Worm (Caenorhabditis elegans) whole organism, late embryonic: ENCODE results near the gene snpc-1.3.

ENCODE experiments used
- C38D4.7 ChIP-seq: fragments of 200-800 bp; sonication (Bioruptor generic); optimal IDR thresholded peaks from 2 replicates; lab custom pipeline; 2018; ENCODE audit warnings: mild to moderate bottlenecking, missing genetic modification characterization, moderate library complexity, missing compliant biosample characterization
- ama-1 ChIP-seq: fragments of 150-350 bp; optimal IDR thresholded peaks from 2 replicates; lab custom pipeline; 2014
- ceh-14 ChIP-seq: sonication (generic microtip); optimal IDR thresholded peaks from 2 replicates; lab custom pipeline; 2016; ENCODE audit warnings: missing genotype, missing genetic modification characterization, missing compliant biosample characterization
- ceh-31 ChIP-seq: sonication (generic microtip); optimal IDR thresholded peaks from 2 replicates; lab custom pipeline; 2016; ENCODE audit warnings: missing genetic modification characterization, missing compliant biosample characterization
- ceh-9 ChIP-seq: sonication (generic microtip); optimal IDR thresholded peaks from 2 replicates; lab custom pipeline; 2016; ENCODE audit warnings: mild to moderate bottlenecking, missing genetic modification characterization, inconsistent platforms, missing compliant biosample characterization
- ets-4 ChIP-seq: sonication (generic microtip); optimal IDR thresholded peaks from 2 replicates; lab custom pipeline; 2016; ENCODE audit warnings: missing genetic modification characterization, missing compliant biosample characterization
- lin-11 ChIP-seq: fragments of 200-800 bp; sonication (Bioruptor generic); optimal IDR thresholded peaks from 2 replicates; lab custom pipeline; 2018; ENCODE audit warnings: mild to moderate bottlenecking, missing genetic modification characterization, missing compliant biosample characterization
- rnt-1 ChIP-seq: sonication (generic microtip); optimal IDR thresholded peaks from 2 replicates; lab custom pipeline; 2016; ENCODE audit warnings: missing genetic modification characterization, missing compliant biosample characterization
- sox-4 ChIP-seq: sonication (generic microtip); optimal IDR thresholded peaks from 2 replicates; lab custom pipeline; 2017; ENCODE audit warnings: mild to moderate bottlenecking, missing genetic modification characterization, inconsistent platforms, missing compliant biosample characterization
- ttx-3 ChIP-seq: sonication (generic microtip); optimal IDR thresholded peaks from 2 replicates; lab custom pipeline; 2016; ENCODE audit warnings: missing genetic modification reagents, missing genetic modification characterization, missing compliant biosample characterization
- unc-86 ChIP-seq: sonication (generic microtip); optimal IDR thresholded peaks from 2 replicates; lab custom pipeline; 2016; ENCODE audit warnings: missing genetic modification characterization, missing compliant biosample characterization

ce11 chrV:5444037-5444436 lies 5.1 kb upstream of the snpc-1.3 start:
- TF ChIP-seq ttx-3 (no peak), ceh-9 (no peak), C38D4.7 (no peak), ama-1 (lab: Kevin White, UChicago) (no peak), ceh-14 (tag; lab: Kevin White, UChicago) (no peak), sox-4 (tag; lab: Kevin White, UChicago) (no peak), ceh-31 (tag; lab: Kevin White, UChicago) (no peak), unc-86 (no peak), ets-4 (no peak), lin-11 (no peak), rnt-1 (tag; lab: Kevin White, UChicago) (no peak)
